Fruit fly (Drosophila melanogaster): ENCODE data around the gene bru2.
A peak's percentile ranks its signal among the peaks of the same experiment; 100 is the strongest.

dm6 chr2L:12423106-12423836 is 79.3 kb downstream of the bru2 start, which contains the start of gene vir-1:
- no peak for TF ChIP-seq CG14655 (GFP tag; optimal IDR thresholded peaks at IDR 0.05)
- no peak for TF ChIP-seq EcR (GFP tag; optimal IDR thresholded peaks at IDR 0.05)
- TF ChIP-seq CG8301 (tag; optimal IDR thresholded peaks at IDR 0.05): no peak
- TF ChIP-seq Pif1A (GFP tag; optimal IDR thresholded peaks at IDR 0.05): peak; percentile 3
- no peak for TF ChIP-seq rn (GFP tag; IDR thresholded peaks at IDR 0.05)
- no peak for TF ChIP-seq CG8159 (tag; optimal IDR thresholded peaks at IDR 0.05)
- TF ChIP-seq CG9948 (tag; optimal IDR thresholded peaks at IDR 0.05): no peak
- no peak for TF ChIP-seq fd96Ca (GFP tag; IDR thresholded peaks at IDR 0.05)
- TF ChIP-seq gl (tag; optimal IDR thresholded peaks at IDR 0.05): no peak
- TF ChIP-seq CG12605 (GFP tag; IDR thresholded peaks at IDR 0.05): no peak
- no peak for TF ChIP-seq Ets98B (GFP tag; IDR thresholded peaks at IDR 0.05)
